Worm (Caenorhabditis elegans) whole organism, young adult: Measurements from ENCODE around the gene F56B6.6.

Experiments used
- B0336.3 ChIP-seq: fragments of 200-800 bp; sonication (Bioruptor generic); IDR thresholded peaks from 2 replicates; pipeline ENCODE4 v1.3.6; 2022; ENCODE audit warnings: missing genetic modification characterization, missing compliant biosample characterization
- C17E4.6 ChIP-seq: fragments of 200-800 bp; sonication (Bioruptor generic); IDR thresholded peaks from 2 replicates; pipeline ENCODE4 v1.3.6; 2022; ENCODE audit warnings: missing genetic modification reagents, missing genetic modification characterization, missing compliant biosample characterization
- F23B12.7 ChIP-seq: sonication (generic microtip); optimal IDR thresholded peaks from 2 replicates; lab custom pipeline; 2017; ENCODE audit warnings: missing genetic modification characterization, mild to moderate bottlenecking, missing compliant biosample characterization, antibody characterized with exemption, moderate library complexity; ENCODE audit not compliant: insufficient read depth
- F37B4.10 ChIP-seq: fragments of 200-800 bp; sonication (Bioruptor generic); IDR thresholded peaks from 2 replicates; pipeline ENCODE4 v1.3.6; 2022; ENCODE audit warnings: missing genetic modification characterization, missing compliant biosample characterization
- Y53G8AR.9 ChIP-seq: fragments of 200-800 bp; sonication (Bioruptor generic); conservative IDR thresholded peaks from 2 replicates; pipeline ENCODE4 v1.3.6; 2022; ENCODE audit warnings: missing genetic modification reagents, missing genetic modification characterization, missing compliant biosample characterization
- Y56A3A.18 ChIP-seq: fragments of 200-800 bp; sonication (Bioruptor generic); IDR thresholded peaks from 2 replicates; pipeline ENCODE4 v1.3.6; 2022; ENCODE audit warnings: missing genetic modification reagents, missing genetic modification characterization, missing compliant biosample characterization
- akir-1 ChIP-seq: fragments of 200-800 bp; sonication (Bioruptor generic); optimal IDR thresholded peaks from 2 replicates; lab custom pipeline; 2018; ENCODE audit warnings: mild to moderate bottlenecking, missing genetic modification characterization, moderate library complexity, missing compliant biosample characterization
- aptf-2 ChIP-seq: fragments of 200-800 bp; sonication (Bioruptor generic); conservative IDR thresholded peaks from 2 replicates; pipeline ENCODE4 v1.3.6; 2022; ENCODE audit warnings: missing genetic modification reagents, missing genetic modification characterization, missing compliant biosample characterization
- atf-7 ChIP-seq: sonication (generic microtip); optimal IDR thresholded peaks from 2 replicates; lab custom pipeline; 2017; ENCODE audit warnings: mild to moderate bottlenecking, missing genetic modification characterization, missing compliant biosample characterization
- attf-6 ChIP-seq: fragments of 200-800 bp; sonication (Bioruptor generic); IDR thresholded peaks from 2 replicates; pipeline ENCODE4 v1.3.6; 2022; ENCODE audit warnings: missing genetic modification reagents, missing genetic modification characterization, missing compliant biosample characterization
- ccch-3 ChIP-seq: fragments of 200-800 bp; sonication (Bioruptor generic); optimal IDR thresholded peaks from 2 replicates; lab custom pipeline; 2018; ENCODE audit warnings: mild to moderate bottlenecking, missing genetic modification characterization, missing compliant biosample characterization
- ceh-27 ChIP-seq: fragments of 200-800 bp; sonication (Bioruptor generic); optimal IDR thresholded peaks from 2 replicates; lab custom pipeline; 2018; ENCODE audit warnings: mild to moderate bottlenecking, missing genetic modification characterization, moderate library complexity, missing compliant biosample characterization
- dpff-1 ChIP-seq: sonication (generic microtip); optimal IDR thresholded peaks from 2 replicates; lab custom pipeline; 2017; ENCODE audit warnings: mild to moderate bottlenecking, missing genetic modification characterization, missing compliant biosample characterization
- hmg-20 ChIP-seq: fragments of 200-800 bp; sonication (Bioruptor generic); IDR thresholded peaks from 2 replicates; pipeline ENCODE4 v1.3.6; 2022; ENCODE audit warnings: missing genetic modification reagents, missing genetic modification characterization, missing compliant biosample characterization
- hrde-1 ChIP-seq: sonication (generic microtip); optimal IDR thresholded peaks from 2 replicates; lab custom pipeline; 2016; ENCODE audit warnings: missing genetic modification characterization, mild to moderate bottlenecking, missing compliant biosample characterization, moderate library complexity, missing genotype, missing genetic modification reagents, borderline replicate concordance
- let-607 ChIP-seq, 2 experiments: fragments of 200-800 bp in 1 of 2; sonication (Bioruptor generic) in 1 of 2; sonication (generic microtip) in 1 of 2; optimal IDR thresholded peaks; 2 replicates each; lab custom pipeline; 2016 to 2018; ENCODE audit warnings: mild to moderate bottlenecking in 2 of 2, missing compliant biosample characterization in 2 of 2, missing genetic modification characterization in 2 of 2, moderate library complexity in 2 of 2, missing genotype in 1 of 2
- lin-35 ChIP-seq, 3 experiments: fragments of 150-350 bp in 2 of 3; sonication (generic microtip) in 1 of 3; optimal IDR thresholded peaks; 2 replicates each; lab custom pipeline; 2014 to 2018; ENCODE audit warnings: missing biosample characterization in 3 of 3, missing genetic modification characterization in 3 of 3, missing genetic modification reagents in 3 of 3
- madf-10 ChIP-seq: sonication (generic microtip); optimal IDR thresholded peaks from 2 replicates; lab custom pipeline; 2016; ENCODE audit warnings: mild to moderate bottlenecking, missing genetic modification characterization, missing compliant biosample characterization
- madf-3 ChIP-seq: fragments of 200-800 bp; sonication (Bioruptor generic); IDR thresholded peaks from 2 replicates; pipeline ENCODE4 v1.3.6; 2022; ENCODE audit warnings: missing genetic modification reagents, missing genetic modification characterization, missing compliant biosample characterization
- mel-28 ChIP-seq: sonication (generic microtip); optimal IDR thresholded peaks from 2 replicates; lab custom pipeline; 2016; ENCODE audit warnings: borderline replicate concordance, mild to moderate bottlenecking, missing genetic modification characterization, missing compliant biosample characterization
- nfyb-1 ChIP-seq: fragments of 200-800 bp; sonication (Bioruptor generic); IDR thresholded peaks from 2 replicates; pipeline ENCODE4 v1.3.6; 2022; ENCODE audit warnings: missing genetic modification reagents, missing genetic modification characterization, missing compliant biosample characterization
- nhr-120 ChIP-seq: fragments of 200-800 bp; sonication (Bioruptor generic); IDR thresholded peaks from 2 replicates; pipeline ENCODE4 v1.3.6; 2022; ENCODE audit warnings: missing genetic modification characterization, missing compliant biosample characterization
- nhr-80 ChIP-seq: sonication (generic microtip); optimal IDR thresholded peaks from 2 replicates; lab custom pipeline; 2016; ENCODE audit warnings: missing genetic modification characterization, missing compliant biosample characterization
- nhr-90 ChIP-seq: sonication (generic microtip); optimal IDR thresholded peaks from 2 replicates; lab custom pipeline; 2016; ENCODE audit warnings: missing genotype, mild to moderate bottlenecking, missing genetic modification characterization, missing compliant biosample characterization
- pbrm-1 ChIP-seq: fragments of 200-800 bp; sonication (Bioruptor generic); IDR thresholded peaks from 2 replicates; pipeline ENCODE4 v1.3.6; 2022; ENCODE audit warnings: missing genetic modification reagents, missing genetic modification characterization, missing compliant biosample characterization
- pha-4 ChIP-seq: fragments of 150-350 bp; sonication (generic microtip); optimal IDR thresholded peaks from 2 replicates; lab custom pipeline; 2014; ENCODE audit warnings: missing biosample characterization, missing genetic modification reagents, missing genetic modification characterization
- repo-1 ChIP-seq: sonication (generic microtip); optimal IDR thresholded peaks from 2 replicates; lab custom pipeline; 2017; ENCODE audit warnings: mild to moderate bottlenecking, missing genetic modification characterization, missing compliant biosample characterization
- sea-2 ChIP-seq: fragments of 200-800 bp; sonication (Bioruptor generic); IDR thresholded peaks from 2 replicates; pipeline ENCODE4 v1.3.6; 2022; ENCODE audit warnings: missing genetic modification characterization, missing compliant biosample characterization
- snpc-1.3 ChIP-seq: sonication (generic microtip); optimal IDR thresholded peaks from 2 replicates; lab custom pipeline; 2017; ENCODE audit warnings: missing genetic modification characterization, mild to moderate bottlenecking, missing compliant biosample characterization, antibody characterized with exemption, moderate library complexity, missing genotype, missing genetic modification reagents; ENCODE audit not compliant: insufficient read depth
- tbp1 ChIP-seq: fragments of 200-800 bp; sonication (Bioruptor generic); optimal IDR thresholded peaks from 2 replicates; lab custom pipeline; 2018; ENCODE audit warnings: mild to moderate bottlenecking, missing genetic modification characterization, missing compliant biosample characterization
- tlf-1 ChIP-seq: fragments of 200-800 bp; sonication (Bioruptor generic); optimal IDR thresholded peaks from 2 replicates; lab custom pipeline; 2018; ENCODE audit warnings: mild to moderate bottlenecking, missing genetic modification characterization, missing compliant biosample characterization
- zfh-2 ChIP-seq: fragments of 200-800 bp; sonication (Bioruptor generic); conservative IDR thresholded peaks from 2 replicates; pipeline ENCODE4 v1.3.6; 2022; ENCODE audit warnings: missing genetic modification reagents, missing genetic modification characterization, missing compliant biosample characterization
- ztf-22 ChIP-seq: fragments of 200-800 bp; sonication (Bioruptor generic); optimal IDR thresholded peaks from 2 replicates; lab custom pipeline; 2018; ENCODE audit warnings: mild to moderate bottlenecking, missing genetic modification characterization, moderate library complexity, missing compliant biosample characterization
- ztf-25 ChIP-seq: fragments of 200-800 bp; sonication (Bioruptor generic); IDR thresholded peaks from 2 replicates; pipeline ENCODE4 v1.3.6; 2022; ENCODE audit warnings: missing genetic modification reagents, missing genetic modification characterization, missing compliant biosample characterization
- ztf-3 ChIP-seq: fragments of 200-800 bp; sonication (Bioruptor generic); optimal IDR thresholded peaks from 2 replicates; lab custom pipeline; 2018; ENCODE audit warnings: mild to moderate bottlenecking, missing genetic modification characterization, missing compliant biosample characterization

The F56B6.6 gene

ce11 chrX:3572490-3572889, 39.7 kb upstream of the F56B6.6 start, which contains the start of gene vit-3:
vit-3 (minus strand) TSS chrX:3572549.
- TF ChIP-seq let-607 (tag; optimal IDR thresholded peaks at IDR 0.05; lab: Kevin White, UChicago): peak; percentile 67 to 70
- TF ChIP-seq nhr-80 (tag; lab: Kevin White, UChicago): peak; percentile 69
- TF ChIP-seq dpff-1 (tag; lab: Kevin White, UChicago): no peak
- TF ChIP-seq ztf-22 (GFP tag; lab: Kevin White, UChicago): peak; percentile 32
- TF ChIP-seq attf-6 (GFP tag; lab: Robert Waterston, UW): no peak
- no peak for TF ChIP-seq ceh-27 (GFP tag; lab: Kevin White, UChicago)
- TF ChIP-seq atf-7: peak; percentile 13
- no peak for TF ChIP-seq aptf-2
- TF ChIP-seq hmg-20: no peak
- TF ChIP-seq zfh-2: no peak

ce11 chrX:3566856-3567255, 34.0 kb upstream of the F56B6.6 start:
- peak; percentile 28 for TF ChIP-seq madf-10
- TF ChIP-seq atf-7: peak; percentile 80
- no peak for TF ChIP-seq hrde-1 (tag; lab: Kevin White, UChicago)
- TF ChIP-seq tbp1 (GFP tag; lab: Kevin White, UChicago): no peak
- TF ChIP-seq nhr-120 (GFP tag; lab: Robert Waterston, UW): no peak
- TF ChIP-seq pbrm-1: 0 out of 2 replicates have a peak, but pooled peaks have one; percentile 14
- TF ChIP-seq nfyb-1: 0 out of 2 replicates have a peak, but pooled peaks have one; percentile 11
- TF ChIP-seq lin-35 (GFP tag; optimal IDR thresholded peaks at IDR 0.05; lab: Kevin White, UChicago): no peak
- no peak for TF ChIP-seq dpff-1 (tag; lab: Kevin White, UChicago)
- TF ChIP-seq tlf-1 (GFP tag; lab: Kevin White, UChicago): peak; percentile 28
- TF ChIP-seq mel-28: no peak
- TF ChIP-seq Y53G8AR.9 (GFP tag; lab: Robert Waterston, UW): peak; percentile 91
- no peak for TF ChIP-seq sea-2 (GFP tag; lab: Robert Waterston, UW)
- TF ChIP-seq ccch-3 (GFP tag; lab: Kevin White, UChicago): no peak
- no peak for TF ChIP-seq C17E4.6 (GFP tag; lab: Robert Waterston, UW)
- peak; percentile 39 for TF ChIP-seq ztf-3 (GFP tag; lab: Kevin White, UChicago)
- TF ChIP-seq pha-4 (tag; lab: Kevin White, UChicago): no peak
- no peak for TF ChIP-seq F37B4.10 (GFP tag; lab: Robert Waterston, UW)
- no peak for TF ChIP-seq ceh-27 (GFP tag; lab: Kevin White, UChicago)
- peak; percentile 30 for TF ChIP-seq nhr-90 (tag; lab: Kevin White, UChicago)
- 0 out of 2 replicates have a peak, but pooled peaks have one; percentile 71 for TF ChIP-seq madf-3
- peak in 1 of 2 experiments; percentile 4 for TF ChIP-seq let-607 (tag; optimal IDR thresholded peaks at IDR 0.05; lab: Kevin White, UChicago)
- TF ChIP-seq B0336.3 (GFP tag; lab: Robert Waterston, UW): peak; percentile 42; the same call in 1 of the 2 replicates
- TF ChIP-seq ztf-25 (GFP tag; lab: Robert Waterston, UW): no peak
- TF ChIP-seq F23B12.7 (tag; lab: Kevin White, UChicago): no peak
- TF ChIP-seq snpc-1.3 (tag; lab: Kevin White, UChicago): no peak
- TF ChIP-seq repo-1 (tag; lab: Kevin White, UChicago): peak; percentile 37
- TF ChIP-seq Y56A3A.18 (GFP tag; lab: Robert Waterston, UW): peak; percentile 78
- no peak for TF ChIP-seq hmg-20
- TF ChIP-seq, all 124 proteins: peak for 13

- TF ChIP-seq nhr-80 (tag; lab: Kevin White, UChicago) (peak; percentile 71), let-607 (tag; optimal IDR thresholded peaks at IDR 0.05; lab: Kevin White, UChicago) (peak in 1 of 2 experiments; percentile 26), akir-1 (GFP tag; lab: Kevin White, UChicago) (no peak)
Observed at ce11 chrX:3563903-3564302, 31.1 kb upstream of the F56B6.6 start, which contains the start of gene vit-4. vit-4 (minus strand) TSS chrX:3563965.
